Worm (Caenorhabditis elegans): Measurements from ENCODE around the gene gldi-3.

gldi-3 gene

ce11 chrII:9282787-9283186 lies 2.9 kb upstream of the gldi-3 start (continued):
- peak; percentile 74 for TF ChIP-seq lin-1 (GFP tag; IDR thresholded peaks at IDR 0.05)
- TF ChIP-seq mdl-1 (tag; optimal IDR thresholded peaks at IDR 0.05) = peak; percentile 41 to 93
- no peak for TF ChIP-seq lin-29 (GFP tag; IDR thresholded peaks at IDR 0.05)
- TF ChIP-seq mdt-29 (GFP tag; IDR thresholded peaks at IDR 0.05) = peak; percentile 63; the same call in 1 of the 2 replicates
- TF ChIP-seq ama-1 (optimal IDR thresholded peaks at IDR 0.05) = peak; percentile 94
- TF ChIP-seq rbr-2 (tag; optimal IDR thresholded peaks at IDR 0.05) = peak; percentile 88
- no peak for TF ChIP-seq ZK546.5 (tag; optimal IDR thresholded peaks at IDR 0.05)
- TF ChIP-seq daf-12 (tag; optimal IDR thresholded peaks at IDR 0.05) = no peak
- peak; percentile 50 for TF ChIP-seq nhr-6 (tag; optimal IDR thresholded peaks at IDR 0.05)
- TF ChIP-seq R02D3.7 (tag; optimal IDR thresholded peaks at IDR 0.05) = no peak
- peak; percentile 39 for TF ChIP-seq nhr-10 (tag; optimal IDR thresholded peaks at IDR 0.05)
- 0 out of 2 replicates have a peak, but pooled peaks have one; percentile 23 for TF ChIP-seq madf-9 (GFP tag; conservative IDR thresholded peaks at IDR 0.05)
- TF ChIP-seq dmd-8 (GFP tag; IDR thresholded peaks at IDR 0.05) = 0 out of 2 replicates have a peak, but pooled peaks have one; percentile 31
- peak; percentile 95 for TF ChIP-seq mep-1 (tag; optimal IDR thresholded peaks at IDR 0.05)
- peak; percentile 39 for TF ChIP-seq nhr-237 (tag; optimal IDR thresholded peaks at IDR 0.05)
- TF ChIP-seq hif-1 (tag; optimal IDR thresholded peaks at IDR 0.05) = peak; percentile 46 to 86
- peak; percentile 71; the same call in 1 of the 2 replicates for TF ChIP-seq zfp-3 (GFP tag; conservative IDR thresholded peaks at IDR 0.05)
- peak; percentile 43 for TF ChIP-seq F10B5.3 (tag; optimal IDR thresholded peaks at IDR 0.05)
- no peak for TF ChIP-seq ceh-62 (tag; optimal IDR thresholded peaks at IDR 0.05)
- peak; percentile 51 for TF ChIP-seq set-16 (GFP tag; IDR thresholded peaks at IDR 0.05)
- peak; percentile 86 for TF ChIP-seq spr-1 (tag; optimal IDR thresholded peaks at IDR 0.05)
- TF ChIP-seq nhr-42 (GFP tag; IDR thresholded peaks at IDR 0.05) = peak; percentile 81; the same call in 1 of the 2 replicates
- TF ChIP-seq unc-62 (GFP tag; optimal IDR thresholded peaks at IDR 0.05 in 1 of 2) = peak in 1 of 2 experiments; percentile 98
- TF ChIP-seq unc-62 (tag; optimal IDR thresholded peaks at IDR 0.05) = no peak
- peak; percentile 57 for TF ChIP-seq pha-4 (GFP tag; IDR thresholded peaks at IDR 0.05)
- TF ChIP-seq pha-4 (tag; optimal IDR thresholded peaks at IDR 0.05) = peak; percentile 93
- peak; percentile 76 for TF ChIP-seq nhr-41 (GFP tag; IDR thresholded peaks at IDR 0.05)
- TF ChIP-seq Y105C5A.15 (GFP tag; IDR thresholded peaks at IDR 0.05) = no peak
- peak; percentile 31 for TF ChIP-seq lir-3 (tag; optimal IDR thresholded peaks at IDR 0.05)
- no peak for TF ChIP-seq vab-7 (GFP tag; IDR thresholded peaks at IDR 0.05)
- TF ChIP-seq nhr-76 (tag; optimal IDR thresholded peaks at IDR 0.05) = no peak
- peak; percentile 80 for TF ChIP-seq F37D6.2 (tag; optimal IDR thresholded peaks at IDR 0.05)
- TF ChIP-seq egl-27 (tag; optimal IDR thresholded peaks at IDR 0.05) = no peak
- TF ChIP-seq lin-15B (tag; optimal IDR thresholded peaks at IDR 0.05) = no peak
- TF ChIP-seq unc-39 (tag; optimal IDR thresholded peaks at IDR 0.05) = no peak
- TF ChIP-seq spr-3 (GFP tag; optimal IDR thresholded peaks at IDR 0.05) = no peak
- TF ChIP-seq egl-43 (GFP tag; IDR thresholded peaks at IDR 0.05) = peak; percentile 82
- 0 out of 2 replicates have a peak, but pooled peaks have one; percentile 42 for TF ChIP-seq D1046.2 (GFP tag; IDR thresholded peaks at IDR 0.05)
- TF ChIP-seq skn-1 (tag; optimal IDR thresholded peaks at IDR 0.05) = no peak
- 0 out of 2 replicates have a peak, but pooled peaks have one; percentile 19 for TF ChIP-seq zip-11 (GFP tag; IDR thresholded peaks at IDR 0.05)
- peak; percentile 81 for TF ChIP-seq nhr-48 (tag; optimal IDR thresholded peaks at IDR 0.05)
- TF ChIP-seq lin-39 (tag; optimal IDR thresholded peaks at IDR 0.05) = peak; percentile 59
- TF ChIP-seq ZK337.2 (GFP tag; IDR thresholded peaks at IDR 0.05) = no peak
- no peak for TF ChIP-seq dmd-9 (GFP tag; IDR thresholded peaks at IDR 0.05)
- TF ChIP-seq ceh-28 (tag; optimal IDR thresholded peaks at IDR 0.05) = peak; percentile 81
- TF ChIP-seq php-3 (GFP tag; IDR thresholded peaks at IDR 0.05) = peak; percentile 35; the same call in 1 of the 2 replicates
- 0 out of 2 replicates have a peak, but pooled peaks have one; percentile 14 for TF ChIP-seq ceh-44 (GFP tag; IDR thresholded peaks at IDR 0.05)
- no peak for TF ChIP-seq daf-8 (GFP tag; IDR thresholded peaks at IDR 0.05)
- TF ChIP-seq Y5F2A.4 (GFP tag; optimal IDR thresholded peaks at IDR 0.05) = no peak
- TF ChIP-seq sdz-12 (GFP tag; optimal IDR thresholded peaks at IDR 0.05) = no peak
- no peak for TF ChIP-seq F26F4.8 (GFP tag; conservative IDR thresholded peaks at IDR 0.05)
- TF ChIP-seq dmd-6 (GFP tag; IDR thresholded peaks at IDR 0.05) = peak; percentile 91
- no peak for TF ChIP-seq ceh-82 (tag; optimal IDR thresholded peaks at IDR 0.05)

All from whole organism, L4 larva.